Worm (Caenorhabditis elegans) whole organism, L3 larva: Measurements from ENCODE around the gene F42A6.6.
"Not testable (repeated sequence)": the region's sequence is repeated elsewhere in the genome, so short reads cannot be mapped to it uniquely, and the experiment has no call there.

Experiments used
- aly-2 ChIP-seq: fragments of 150-350 bp; optimal IDR thresholded peaks from 2 replicates; lab custom pipeline; 2014; ENCODE audit warnings: missing biosample characterization, missing genetic modification characterization
- ceh-82 ChIP-seq: fragments of 150-350 bp; optimal IDR thresholded peaks from 2 replicates; lab custom pipeline; 2014; ENCODE audit warnings: missing biosample characterization, missing genetic modification characterization
- egl-5 ChIP-seq: fragments of 150-350 bp; optimal IDR thresholded peaks from 2 replicates; lab custom pipeline; 2017; ENCODE audit warnings: missing biosample characterization, missing genetic modification reagents, missing genetic modification characterization, inconsistent platforms
- elt-1 ChIP-seq: fragments of 150-350 bp; optimal IDR thresholded peaks from 2 replicates; lab custom pipeline; 2014; ENCODE audit warnings: missing biosample characterization, missing genetic modification characterization
- elt-2 ChIP-seq: sonication (generic microtip); optimal IDR thresholded peaks from 2 replicates; lab custom pipeline; 2016; ENCODE audit warnings: missing genetic modification reagents, mild to moderate bottlenecking, missing genetic modification characterization, missing compliant biosample characterization
- elt-3 ChIP-seq, 3 experiments: fragments of 150-350 bp in 1 of 3; sonication (generic microtip) in 2 of 3; optimal IDR thresholded peaks; 2 replicates in 2 of 3; 4 replicates in 1 of 3; lab custom pipeline; 2014 to 2017; ENCODE audit warnings: missing biosample characterization in 3 of 3, missing genetic modification characterization in 3 of 3
- fkh-10 ChIP-seq: sonication (generic microtip); optimal IDR thresholded peaks from 2 replicates; lab custom pipeline; 2017; ENCODE audit warnings: missing biosample characterization, missing genetic modification reagents, missing genetic modification characterization
- fos-1 ChIP-seq: fragments of 150-350 bp; optimal IDR thresholded peaks from 2 replicates; lab custom pipeline; 2014; ENCODE audit warnings: missing biosample characterization, missing genetic modification characterization
- hmg-11 ChIP-seq: sonication (generic microtip); optimal IDR thresholded peaks from 2 replicates; lab custom pipeline; 2016; ENCODE audit warnings: missing genetic modification characterization, missing compliant biosample characterization
- jun-1 ChIP-seq: fragments of 150-350 bp; optimal IDR thresholded peaks from 2 replicates; lab custom pipeline; 2014; ENCODE audit warnings: missing biosample characterization, missing genetic modification reagents, missing genetic modification characterization
- lin-39 ChIP-seq: fragments of 150-350 bp; optimal IDR thresholded peaks from 2 replicates; lab custom pipeline; 2018; ENCODE audit warnings: missing biosample characterization, missing genetic modification reagents, missing genetic modification characterization
- lsy-12 ChIP-seq: sonication (generic microtip); optimal IDR thresholded peaks from 2 replicates; lab custom pipeline; 2016; ENCODE audit warnings: mild to moderate bottlenecking, missing genetic modification characterization, missing compliant biosample characterization
- mdl-1 ChIP-seq: fragments of 150-350 bp; optimal IDR thresholded peaks from 2 replicates; lab custom pipeline; 2014; ENCODE audit warnings: missing biosample characterization, missing genetic modification characterization
- nfya-1 ChIP-seq: sonication (generic microtip); optimal IDR thresholded peaks from 2 replicates; lab custom pipeline; 2017; ENCODE audit warnings: missing genetic modification characterization, mild to moderate bottlenecking, missing compliant biosample characterization, antibody characterized with exemption, moderate library complexity; ENCODE audit not compliant: insufficient read depth
- nhr-12 ChIP-seq: fragments of 150-350 bp; optimal IDR thresholded peaks from 2 replicates; lab custom pipeline; 2014; ENCODE audit warnings: missing biosample characterization, missing genetic modification characterization
- nhr-28 ChIP-seq: fragments of 150-350 bp; optimal IDR thresholded peaks from 2 replicates; lab custom pipeline; 2014; ENCODE audit warnings: missing biosample characterization, missing genetic modification characterization
- nhr-43 ChIP-seq: sonication (generic microtip); optimal IDR thresholded peaks from 2 replicates; lab custom pipeline; 2016; ENCODE audit warnings: mild to moderate bottlenecking, missing genetic modification characterization, missing compliant biosample characterization; ENCODE audit not compliant: poor library complexity, severe bottlenecking
- nhr-67 ChIP-seq: fragments of 150-350 bp; optimal IDR thresholded peaks from 2 replicates; lab custom pipeline; 2014; ENCODE audit warnings: missing biosample characterization, missing genetic modification characterization
- nhr-77 ChIP-seq: fragments of 150-350 bp; optimal IDR thresholded peaks from 2 replicates; lab custom pipeline; 2014; ENCODE audit warnings: missing biosample characterization, missing genetic modification characterization
- pha-4 ChIP-seq: fragments of 150-350 bp; optimal IDR thresholded peaks from 2 replicates; lab custom pipeline; 2014; ENCODE audit warnings: missing biosample characterization, missing genetic modification reagents, missing genetic modification characterization
- pqm-1 ChIP-seq: fragments of 150-350 bp; optimal IDR thresholded peaks from 2 replicates; lab custom pipeline; 2017; ENCODE audit warnings: missing biosample characterization, missing genetic modification characterization, inconsistent platforms
- sea-2 ChIP-seq: fragments of 150-350 bp; sonication (generic microtip); optimal IDR thresholded peaks from 4 replicates; lab custom pipeline; 2014; ENCODE audit warnings: missing biosample characterization, missing genetic modification reagents, missing genetic modification characterization
- snpc-4 ChIP-seq: fragments of 150-350 bp; optimal IDR thresholded peaks from 2 replicates; lab custom pipeline; 2014; ENCODE audit warnings: missing biosample characterization, missing genetic modification characterization
- tbx-2 ChIP-seq: sonication (generic microtip); optimal IDR thresholded peaks from 2 replicates; lab custom pipeline; 2016; ENCODE audit warnings: mild to moderate bottlenecking, missing genetic modification characterization, missing compliant biosample characterization
- unc-39 ChIP-seq: sonication (generic microtip); optimal IDR thresholded peaks from 4 replicates; lab custom pipeline; 2017; ENCODE audit warnings: missing biosample characterization, missing genetic modification characterization
- unc-62 ChIP-seq: fragments of 150-350 bp; sonication (generic microtip); optimal IDR thresholded peaks from 4 replicates; lab custom pipeline; 2014; ENCODE audit warnings: missing biosample characterization, missing genetic modification reagents, missing genetic modification characterization

Gene F42A6.6

DNA sequence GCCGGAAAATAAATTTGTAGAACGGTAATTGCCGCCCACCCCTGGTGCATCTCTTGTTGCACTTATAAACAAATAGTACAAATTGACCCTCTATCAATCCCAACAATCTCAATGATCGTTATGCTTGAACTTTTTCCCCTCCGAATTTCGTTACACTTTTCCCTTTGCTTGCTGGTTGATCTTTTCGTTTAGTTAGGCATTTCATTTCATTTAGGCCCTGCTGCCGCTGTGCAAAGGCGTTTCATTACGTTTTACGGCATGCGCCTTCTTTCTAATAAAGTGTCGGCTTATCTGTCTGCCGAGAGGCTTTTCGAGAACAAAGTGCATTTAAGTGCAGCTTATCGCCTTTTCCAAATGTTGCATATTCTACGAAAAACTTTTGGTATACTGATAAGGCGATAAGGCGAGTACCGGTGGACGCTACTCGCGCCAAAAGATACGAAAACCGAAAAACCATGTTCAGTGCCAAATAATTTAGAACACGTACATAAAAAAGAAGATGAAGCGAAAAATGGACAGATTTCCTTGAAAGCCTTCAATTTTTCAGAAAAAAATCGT lies 25.9 kb downstream of the F42A6.6 start:
- TF ChIP-seq nhr-67 (tag; lab: Kevin White, UChicago) (no peak), elt-1 (tag; lab: Kevin White, UChicago) (no peak), elt-3 (tag; optimal IDR thresholded peaks at IDR 0.05; lab: Kevin White, UChicago) (no peak), pqm-1 (tag; lab: Kevin White, UChicago) (peak; percentile 92), tbx-2 (tag; lab: Kevin White, UChicago) (no peak), aly-2 (tag; lab: Kevin White, UChicago) (no peak), nfya-1 (tag; lab: Kevin White, UChicago) (no peak), unc-39 (tag; lab: Kevin White, UChicago) (no peak), fos-1 (tag; lab: Kevin White, UChicago) (no peak), elt-2 (peak; percentile 91), nhr-77 (tag; lab: Kevin White, UChicago) (no peak)

DNA sequence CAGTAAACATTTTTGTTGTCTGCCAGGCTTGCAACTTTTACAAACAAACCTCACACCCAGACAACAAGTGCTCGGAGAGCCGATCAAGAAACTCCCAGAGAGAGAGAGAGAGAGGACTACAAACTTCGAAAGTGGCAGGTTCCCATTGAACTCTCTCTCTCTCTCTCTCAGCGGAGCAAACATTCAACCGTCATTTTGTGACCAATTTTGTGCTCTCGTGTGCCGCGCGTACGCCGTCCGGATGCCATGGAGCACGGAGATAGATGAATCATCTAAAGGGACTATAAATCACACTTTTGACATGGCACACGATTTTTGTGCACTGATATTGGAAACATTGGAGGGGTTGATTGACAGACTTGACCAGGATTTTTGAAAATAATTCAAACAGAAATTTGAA lies 27.8 kb downstream of the F42A6.6 start:
- peak; percentile 34 for TF ChIP-seq pha-4 (tag; lab: Kevin White, UChicago)
- no peak for TF ChIP-seq sea-2 (GFP tag; lab: Kevin White, UChicago)
- TF ChIP-seq, all 47 proteins: peak for 1

DNA sequence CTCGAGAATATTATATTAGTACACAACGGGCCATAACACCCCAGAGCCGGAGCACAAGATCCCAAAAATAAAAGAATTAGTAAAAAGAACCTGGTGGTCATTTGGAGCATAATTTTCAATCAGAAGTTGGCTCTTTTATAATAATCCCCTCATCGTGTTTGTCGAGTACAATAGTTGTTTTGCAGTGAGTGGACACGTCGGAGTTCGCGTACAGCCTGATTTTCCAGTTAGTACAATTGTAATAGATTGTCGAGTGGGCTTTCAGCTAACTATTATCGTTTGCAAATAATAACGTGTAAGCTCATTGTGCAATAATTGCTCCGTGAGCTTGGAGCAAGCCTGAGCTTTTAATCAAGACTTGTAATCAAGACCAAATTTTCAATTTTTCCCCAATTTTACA lies 29.2 kb downstream of the F42A6.6 start, which contains the start of gene W08E12.9:
Gene W08E12.9 (minus strand): TSS at position 101 of the 400 bp plus-strand sequence.
- TF ChIP-seq lin-39 (tag; lab: Kevin White, UChicago) (no peak), nhr-43 (tag; lab: Kevin White, UChicago) (no peak), nhr-67 (tag; lab: Kevin White, UChicago) (no peak), nhr-12 (tag; lab: Kevin White, UChicago) (no peak), mdl-1 (no peak), lsy-12 (tag; lab: Kevin White, UChicago) (no peak), ceh-82 (tag; lab: Kevin White, UChicago) (no peak), unc-62 (no peak), aly-2 (tag; lab: Kevin White, UChicago) (no peak), hmg-11 (tag; lab: Kevin White, UChicago) (no peak), pqm-1 (tag; lab: Kevin White, UChicago) (no peak), snpc-4 (tag; lab: Kevin White, UChicago) (no peak)

DNA sequence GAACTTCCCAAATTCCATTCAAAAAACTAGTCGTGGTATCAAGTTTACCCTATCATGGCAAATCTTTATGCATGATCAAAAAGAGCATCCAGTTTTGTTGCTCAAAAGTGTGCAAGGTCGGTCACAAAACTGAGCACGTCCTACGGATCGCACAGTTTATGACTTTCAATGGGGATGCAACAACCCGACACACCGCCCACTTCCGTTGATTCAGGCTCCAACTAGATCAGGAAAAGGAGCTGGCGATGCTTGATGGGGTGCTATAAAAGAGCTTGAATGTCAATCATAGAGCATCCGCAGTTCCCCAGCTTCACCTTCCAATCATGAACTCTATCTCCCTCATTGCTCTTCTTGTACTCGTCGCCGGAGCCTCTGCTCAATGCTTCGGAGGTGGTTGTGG lies 31.1 kb downstream of the F42A6.6 start, which contains the start of gene W08E12.2:
Gene W08E12.2 (plus strand): TSS at position 301 of the 400 bp plus-strand sequence.
- TF ChIP-seq elt-1 (tag; lab: Kevin White, UChicago), result no peak
- TF ChIP-seq fkh-10 (GFP tag; lab: Kevin White, UChicago), result no peak
- no peak for TF ChIP-seq jun-1 (tag; lab: Kevin White, UChicago)
- TF ChIP-seq unc-39 (tag; lab: Kevin White, UChicago), result no peak
- TF ChIP-seq lin-39 (tag; lab: Kevin White, UChicago), result no peak
- no peak for TF ChIP-seq mdl-1
- no peak for TF ChIP-seq nhr-67 (tag; lab: Kevin White, UChicago)
- TF ChIP-seq egl-5 (tag; lab: Kevin White, UChicago), result no peak
- no peak for TF ChIP-seq snpc-4 (tag; lab: Kevin White, UChicago)
- TF ChIP-seq, all 47 proteins: peak for 0

DNA sequence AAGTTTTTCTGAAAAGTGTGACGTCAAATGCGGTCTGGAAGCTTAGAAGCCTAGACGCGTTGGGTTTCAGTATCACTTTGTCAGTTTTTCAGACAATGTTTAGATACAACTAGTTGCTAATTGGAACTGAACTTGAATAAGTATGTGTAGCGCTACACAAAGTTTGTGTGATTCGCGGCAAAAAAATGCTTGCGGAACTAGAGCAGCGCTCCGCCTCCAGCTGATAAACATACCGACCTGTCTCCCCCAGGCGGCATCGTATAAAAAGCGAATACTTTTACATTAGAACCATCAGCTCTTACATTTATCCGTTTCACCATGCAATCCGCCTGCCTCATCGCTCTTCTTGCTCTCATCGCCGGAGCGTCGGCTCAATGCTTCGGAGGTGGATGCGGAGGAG lies 33.0 kb downstream of the F42A6.6 start, which contains the start of gene idpp-12:
Gene idpp-12 (plus strand): TSS at position 301 of the 400 bp plus-strand sequence.
- not testable (repeated sequence) for TF ChIP-seq pha-4 (tag; lab: Kevin White, UChicago); sea-2 (GFP tag; lab: Kevin White, UChicago); nhr-28 (tag; lab: Kevin White, UChicago)

DNA sequence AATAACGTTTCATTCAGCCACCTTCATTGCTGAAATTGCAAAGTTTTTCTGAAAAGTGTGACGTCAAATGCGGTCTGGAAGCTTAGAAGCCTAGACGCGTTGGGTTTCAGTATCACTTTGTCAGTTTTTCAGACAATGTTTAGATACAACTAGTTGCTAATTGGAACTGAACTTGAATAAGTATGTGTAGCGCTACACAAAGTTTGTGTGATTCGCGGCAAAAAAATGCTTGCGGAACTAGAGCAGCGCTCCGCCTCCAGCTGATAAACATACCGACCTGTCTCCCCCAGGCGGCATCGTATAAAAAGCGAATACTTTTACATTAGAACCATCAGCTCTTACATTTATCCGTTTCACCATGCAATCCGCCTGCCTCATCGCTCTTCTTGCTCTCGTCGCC lies 34.6 kb downstream of the F42A6.6 start, which contains the start of gene W08E12.4:
Gene W08E12.4 (plus strand): TSS at position 301 of the 400 bp plus-strand sequence.
- not testable (repeated sequence) for TF ChIP-seq lin-39, unc-39, aly-2 (tag; lab: Kevin White, UChicago)
- TF ChIP-seq, all 47 proteins: peak for 0; not testable (repeated sequence) for 47
